Fruit fly (Drosophila melanogaster) whole organism, embryonic: ENCODE results near the gene CG17036.

ENCODE experiments used
- ATbp ChIP-seq: fragments of 200-800 bp; sonication (Bioruptor generic); optimal IDR thresholded peaks from 2 replicates; lab custom pipeline; 2017; ENCODE audit warnings: missing biosample characterization, mild to moderate bottlenecking, missing genetic modification characterization, missing genetic modification reagents
- Asciz ChIP-seq: fragments of 200-800 bp; sonication (Bioruptor generic); optimal IDR thresholded peaks from 2 replicates; lab custom pipeline; 2017; ENCODE audit warnings: missing biosample characterization, mild to moderate bottlenecking, missing genetic modification characterization, missing genetic modification reagents
- Atf6 ChIP-seq: fragments of 200-800 bp; sonication (Bioruptor generic); IDR thresholded peaks from 2 replicates; pipeline ENCODE4 v1.3.6; 2022; ENCODE audit warnings: missing biosample characterization, missing genetic modification characterization
- BEAF-32 ChIP-seq: fragments of 200-800 bp; sonication (Bioruptor generic); optimal IDR thresholded peaks from 3 replicates; lab custom pipeline; 2017; ENCODE audit warnings: missing biosample characterization, missing genetic modification characterization, mild to moderate bottlenecking, moderate library complexity, missing genetic modification reagents
- CG11085 ChIP-seq: fragments of 200-800 bp; sonication (Bioruptor generic); IDR thresholded peaks from 2 replicates; pipeline ENCODE4 v1.3.6; 2022; ENCODE audit warnings: missing biosample characterization, missing genetic modification characterization
- CG11504 ChIP-seq: fragments of 200-800 bp; sonication (Bioruptor generic); optimal IDR thresholded peaks from 3 replicates; lab custom pipeline; 2019; ENCODE audit warnings: missing biosample characterization, mild to moderate bottlenecking, missing genetic modification characterization, moderate library complexity
- CG11560 ChIP-seq: fragments of 200-800 bp; sonication (Bioruptor generic); IDR thresholded peaks from 3 replicates; pipeline ENCODE4 v1.3.6; 2022; ENCODE audit warnings: missing biosample characterization, missing genetic modification characterization
- CG12299 ChIP-seq: fragments of 200-800 bp; sonication (Bioruptor generic); optimal IDR thresholded peaks from 2 replicates; lab custom pipeline; 2018; ENCODE audit warnings: missing biosample characterization, mild to moderate bottlenecking, missing genetic modification characterization
- CG16813 ChIP-seq: fragments of 200-800 bp; sonication (Bioruptor generic); IDR thresholded peaks from 3 replicates; pipeline ENCODE4 v1.3.6; 2022; ENCODE audit warnings: missing biosample characterization, missing genetic modification characterization; ENCODE audit not compliant: partially characterized antibody
- CG16863 ChIP-seq: fragments of 200-800 bp; sonication (Bioruptor generic); optimal IDR thresholded peaks from 3 replicates; lab custom pipeline; 2016; ENCODE audit warnings: missing biosample characterization, missing genetic modification characterization
- CG18476 ChIP-seq: fragments of 200-800 bp; sonication (Bioruptor generic); optimal IDR thresholded peaks from 2 replicates; lab custom pipeline; 2016; ENCODE audit warnings: missing biosample characterization, mild to moderate bottlenecking, missing genetic modification characterization
- CG2120 ChIP-seq: fragments of 200-800 bp; sonication (Bioruptor generic); optimal IDR thresholded peaks from 3 replicates; lab custom pipeline; 2016; ENCODE audit warnings: missing biosample characterization, missing genetic modification characterization
- CG3407 ChIP-seq: fragments of 200-800 bp; sonication (Bioruptor generic); optimal IDR thresholded peaks from 2 replicates; lab custom pipeline; 2018; ENCODE audit warnings: missing biosample characterization, mild to moderate bottlenecking, missing genetic modification characterization
- CG3726 ChIP-seq: fragments of 200-800 bp; sonication (Bioruptor generic); IDR thresholded peaks from 3 replicates; pipeline ENCODE4, ENCODE4 v1.3.6; 2022; ENCODE audit warnings: missing biosample characterization, missing genetic modification characterization
- CG4617 ChIP-seq: fragments of 200-800 bp; sonication (Bioruptor generic); optimal IDR thresholded peaks from 3 replicates; lab custom pipeline; 2016; ENCODE audit warnings: missing biosample characterization, missing genetic modification characterization, borderline replicate concordance
- CG5245 ChIP-seq: fragments of 200-800 bp; sonication (Bioruptor generic); optimal IDR thresholded peaks from 3 replicates; lab custom pipeline; 2016; ENCODE audit warnings: missing biosample characterization, missing genetic modification characterization
- CG8765 ChIP-seq: fragments of 200-800 bp; sonication (Bioruptor generic); IDR thresholded peaks from 2 replicates; pipeline ENCODE4 v1.3.6; 2022; ENCODE audit warnings: missing biosample characterization, missing genetic modification characterization
- CG8944 ChIP-seq: fragments of 200-800 bp; sonication (Bioruptor generic); optimal IDR thresholded peaks from 3 replicates; lab custom pipeline; 2016; ENCODE audit warnings: missing biosample characterization, missing genetic modification characterization
- Camta ChIP-seq: fragments of 200-800 bp; sonication (Bioruptor generic); optimal IDR thresholded peaks from 2 replicates; lab custom pipeline; 2016; ENCODE audit warnings: missing biosample characterization, missing genetic modification characterization
- CoRest ChIP-seq: fragments of 200-800 bp; sonication (Bioruptor generic); optimal IDR thresholded peaks from 3 replicates; lab custom pipeline; 2018; ENCODE audit warnings: missing biosample characterization, mild to moderate bottlenecking, missing genetic modification characterization, moderate library complexity
- D19B ChIP-seq: fragments of 200-800 bp; sonication (Bioruptor generic); optimal IDR thresholded peaks from 2 replicates; lab custom pipeline; 2017; ENCODE audit warnings: missing biosample characterization, mild to moderate bottlenecking, missing genetic modification characterization
- Drgx ChIP-seq: fragments of 200-800 bp; sonication (Bioruptor generic); IDR thresholded peaks from 2 replicates; pipeline ENCODE4 v1.3.6; 2022; ENCODE audit warnings: missing biosample characterization, missing genetic modification characterization
- ERR ChIP-seq: fragments of 200-800 bp; sonication (Bioruptor generic); optimal IDR thresholded peaks from 2 replicates; lab custom pipeline; 2016; ENCODE audit warnings: missing biosample characterization, missing genetic modification characterization
- Ets97D ChIP-seq: fragments of 200-800 bp; sonication (Bioruptor generic); optimal IDR thresholded peaks from 3 replicates; lab custom pipeline; 2016; ENCODE audit warnings: missing biosample characterization, missing genetic modification characterization
- GATAe ChIP-seq: fragments of 200-800 bp; sonication (Bioruptor generic); conservative IDR thresholded peaks from 2 replicates; pipeline ENCODE4 v1.3.6; 2022; ENCODE audit warnings: missing biosample characterization, missing genetic modification characterization
- Gsc ChIP-seq: fragments of 200-800 bp; sonication (Bioruptor generic); IDR thresholded peaks from 2 replicates; pipeline ENCODE4 v1.3.6; 2022; ENCODE audit warnings: missing biosample characterization, missing genetic modification characterization
- Hey ChIP-seq: fragments of 200-800 bp; sonication (Bioruptor generic); optimal IDR thresholded peaks from 3 replicates; lab custom pipeline; 2018; ENCODE audit warnings: missing biosample characterization, mild to moderate bottlenecking, missing genetic modification characterization
- Lhr ChIP-seq: fragments of 200-800 bp; sonication (Bioruptor generic); optimal IDR thresholded peaks from 3 replicates; lab custom pipeline; 2017; ENCODE audit warnings: mild to moderate bottlenecking, missing biosample characterization, missing genetic modification reagents, missing genetic modification characterization
- Lim3 ChIP-seq: fragments of 200-800 bp; sonication (Bioruptor generic); IDR thresholded peaks from 2 replicates; pipeline ENCODE4 v1.3.6; 2022; ENCODE audit warnings: missing biosample characterization, missing genetic modification characterization
- MBD-R2 ChIP-seq: fragments of 200-800 bp; sonication (Bioruptor generic); IDR thresholded peaks from 2 replicates; pipeline ENCODE4 v1.3.6; 2022; ENCODE audit warnings: missing biosample characterization, missing genetic modification characterization
- NC2α ChIP-seq: fragments of 200-800 bp; sonication (Bioruptor generic); optimal IDR thresholded peaks from 2 replicates; lab custom pipeline; 2016; ENCODE audit warnings: missing biosample characterization, missing genetic modification characterization
- Poxn ChIP-seq: fragments of 200-800 bp; sonication (Bioruptor generic); IDR thresholded peaks from 2 replicates; pipeline ENCODE4 v1.3.6; 2022; ENCODE audit warnings: missing biosample characterization, missing genetic modification characterization
- ara ChIP-seq: fragments of 200-800 bp; sonication (Bioruptor generic); IDR thresholded peaks from 2 replicates; pipeline ENCODE4 v1.3.6; 2022; ENCODE audit warnings: missing biosample characterization, missing genetic modification characterization
- ash1 ChIP-seq: fragments of 200-800 bp; sonication (Bioruptor generic); optimal IDR thresholded peaks from 2 replicates; lab custom pipeline; 2018; ENCODE audit warnings: missing biosample characterization, mild to moderate bottlenecking, missing genetic modification characterization
- bab2 ChIP-seq: fragments of 200-800 bp; sonication (Bioruptor generic); optimal IDR thresholded peaks from 2 replicates; lab custom pipeline; 2016; ENCODE audit warnings: missing biosample characterization, missing genetic modification characterization
- chn ChIP-seq: fragments of 200-800 bp; sonication (Bioruptor generic); optimal IDR thresholded peaks from 2 replicates; lab custom pipeline; 2016; ENCODE audit warnings: missing biosample characterization, missing genetic modification characterization
- fd64A ChIP-seq: fragments of 200-800 bp; sonication (Bioruptor generic); optimal IDR thresholded peaks from 3 replicates; lab custom pipeline; 2018; ENCODE audit warnings: missing biosample characterization, mild to moderate bottlenecking, missing genetic modification characterization
- fd96Cb ChIP-seq: fragments of 200-800 bp; sonication (Bioruptor generic); optimal IDR thresholded peaks from 2 replicates; lab custom pipeline; 2018; ENCODE audit warnings: missing biosample characterization, mild to moderate bottlenecking, missing genetic modification characterization, moderate library complexity
- fu2 ChIP-seq: fragments of 200-800 bp; sonication (Bioruptor generic); optimal IDR thresholded peaks from 2 replicates; lab custom pipeline; 2016; ENCODE audit warnings: missing biosample characterization, missing genetic modification characterization
- ham ChIP-seq: fragments of 200-800 bp; sonication (Bioruptor generic); IDR thresholded peaks from 2 replicates; pipeline ENCODE4 v1.3.6; 2022; ENCODE audit warnings: missing biosample characterization, missing genetic modification characterization
- ind ChIP-seq: fragments of 200-800 bp; sonication (Bioruptor generic); optimal IDR thresholded peaks from 3 replicates; lab custom pipeline; 2016; ENCODE audit warnings: missing biosample characterization, missing genetic modification characterization
- insv ChIP-seq, 2 experiments: fragments of 200-800 bp; sonication (Bioruptor generic); optimal IDR thresholded peaks; 3 replicates each; lab custom pipeline; 2016 to 2018; ENCODE audit warnings: missing biosample characterization in 2 of 2, missing genetic modification characterization in 2 of 2
- klu ChIP-seq: fragments of 200-800 bp; sonication (Bioruptor generic); IDR thresholded peaks from 2 replicates; pipeline ENCODE4 v1.3.6; 2022; ENCODE audit warnings: missing biosample characterization, missing genetic modification characterization
- nerfin-1 ChIP-seq: fragments of 200-800 bp; sonication (Bioruptor generic); optimal IDR thresholded peaks from 3 replicates; lab custom pipeline; 2019; ENCODE audit warnings: missing biosample characterization, mild to moderate bottlenecking, missing genetic modification characterization, moderate library complexity
- pan ChIP-seq, 4 experiments: fragments of >200 bp in 3 of 4; fragments of 200-800 bp in 1 of 4; sonication (Bioruptor generic) in 1 of 4; optimal IDR thresholded peaks in 3 of 4; IDR thresholded peaks in 1 of 4; 2 replicates each; pipeline versions ENCODE4 v1.3.6 to Lab custom; 2017 to 2022; ENCODE audit warnings: missing biosample characterization in 2 of 4, missing genetic modification characterization in 2 of 4, mixed read lengths in 1 of 4
- peb ChIP-seq: fragments of 200-800 bp; sonication (Bioruptor generic); IDR thresholded peaks from 2 replicates; pipeline ENCODE4 v1.3.6; 2022; ENCODE audit warnings: missing biosample characterization, missing genetic modification characterization
- tin ChIP-seq: fragments of 200-800 bp; sonication (Bioruptor generic); optimal IDR thresholded peaks from 3 replicates; lab custom pipeline; 2016; ENCODE audit warnings: missing biosample characterization, missing genetic modification characterization
- trh ChIP-seq: fragments of 200-800 bp; sonication (Bioruptor generic); optimal IDR thresholded peaks from 2 replicates; lab custom pipeline; 2016; ENCODE audit warnings: missing biosample characterization, missing genetic modification characterization
- vvl ChIP-seq: fragments of 200-800 bp; sonication (Bioruptor generic); IDR thresholded peaks from 2 replicates; pipeline ENCODE4 v1.3.6; 2022; ENCODE audit warnings: missing biosample characterization, missing genetic modification characterization
- wor ChIP-seq: fragments of 200-800 bp; sonication (Bioruptor generic); IDR thresholded peaks from 2 replicates; pipeline ENCODE4 v1.3.6; 2022; ENCODE audit warnings: missing biosample characterization, missing genetic modification characterization

CG17036 gene

DNA sequence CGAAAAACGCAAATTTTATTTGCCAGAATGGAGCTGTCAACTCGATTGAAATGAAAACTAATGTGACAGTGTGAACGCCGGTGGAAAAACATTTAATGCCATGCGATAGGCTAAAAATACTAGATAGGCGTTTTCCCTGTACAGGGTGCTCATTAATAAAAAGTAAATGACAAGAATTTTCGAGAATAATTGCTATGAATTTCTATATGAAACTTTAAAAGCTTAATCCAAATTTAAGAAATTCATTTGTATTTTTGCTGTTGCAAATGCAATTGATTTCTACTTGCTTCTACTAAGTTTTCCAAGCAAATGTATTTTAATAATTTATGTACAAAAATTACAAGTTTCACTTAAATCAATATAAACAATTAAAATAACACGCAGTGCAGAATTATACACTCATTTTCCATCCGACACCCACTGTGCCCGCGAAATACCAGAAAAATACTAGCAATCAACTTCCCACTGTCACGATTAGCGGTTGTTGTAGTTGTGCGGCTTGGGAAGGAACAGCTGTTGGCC, 21.3 kb upstream of the CG17036 start, which contains the start of gene Pih1D1 (continued):
- peak; percentile 39 for TF ChIP-seq ash1 (GFP tag; lab: Kevin White, UChicago)
- peak; percentile 89 for TF ChIP-seq CG4617
- peak; percentile 90 for TF ChIP-seq trh
- TF ChIP-seq Poxn (GFP tag; lab: Robert Waterston, UW) = peak; percentile 86
- TF ChIP-seq CoRest (tag; lab: Kevin White, UChicago) = peak; percentile 98
- TF ChIP-seq Asciz (GFP tag; lab: Kevin White, UChicago) = peak; percentile 90
- TF ChIP-seq BEAF-32 (GFP tag; lab: Kevin White, UChicago) = peak; percentile 62
- TF ChIP-seq nerfin-1 (tag; lab: Kevin White, UChicago) = peak; percentile 95
- TF ChIP-seq CG11560 (tag; lab: Robert Waterston, UW) = peak; percentile 89
- TF ChIP-seq Lhr (GFP tag; lab: Kevin White, UChicago) = peak; percentile 96
- peak; percentile 95 for TF ChIP-seq Atf6 (GFP tag; lab: Robert Waterston, UW)
- TF ChIP-seq CG18476 = peak; percentile 94
- peak in 1 of 2 experiments; percentile 64 for TF ChIP-seq insv (GFP tag; optimal IDR thresholded peaks at IDR 0.05; lab: Kevin White, UChicago)
- peak; percentile 92 for TF ChIP-seq Drgx (GFP tag; lab: Robert Waterston, UW)
- TF ChIP-seq CG3407 = peak; percentile 82
- TF ChIP-seq bab2 = peak; percentile 95
- TF ChIP-seq CG8765 (GFP tag; lab: Robert Waterston, UW) = peak; percentile 93
- TF ChIP-seq D19B (GFP tag; lab: Kevin White, UChicago) = peak; percentile 90
- peak; percentile 80 for TF ChIP-seq Ets97D (GFP tag; lab: Kevin White, UChicago)
- peak; percentile 97 for TF ChIP-seq vvl (GFP tag; lab: Robert Waterston, UW)
- TF ChIP-seq CG5245 = peak; percentile 89
- peak; percentile 46 for TF ChIP-seq ERR (GFP tag; lab: Kevin White, UChicago)
- TF ChIP-seq CG16813 (GFP tag; lab: Robert Waterston, UW) = no peak
- TF ChIP-seq wor = peak; percentile 96
- peak; percentile 82 for TF ChIP-seq MBD-R2 (GFP tag; lab: Robert Waterston, UW)
- TF ChIP-seq Lim3 (GFP tag; lab: Robert Waterston, UW) = peak; percentile 91
- TF ChIP-seq pan (optimal IDR thresholded peaks at IDR 0.05; lab: Kevin White, UChicago) = no peak
- peak in 1 of 2 experiments; percentile 97 for TF ChIP-seq pan (GFP tag; optimal IDR thresholded peaks at IDR 0.05 in 1 of 2, IDR thresholded peaks at IDR 0.05 in 1 of 2)
- peak; percentile 94 for TF ChIP-seq chn
- TF ChIP-seq fd64A (GFP tag; lab: Kevin White, UChicago) = peak; percentile 45
- peak; percentile 94 for TF ChIP-seq ara (GFP tag; lab: Robert Waterston, UW)
- peak; percentile 92 for TF ChIP-seq CG11085 (GFP tag; lab: Robert Waterston, UW)
- TF ChIP-seq peb (GFP tag; lab: Robert Waterston, UW) = peak; percentile 90
- peak; percentile 80 for TF ChIP-seq ATbp (GFP tag; lab: Kevin White, UChicago)
- peak; percentile 96 for TF ChIP-seq CG11504 (tag; lab: Kevin White, UChicago)
- TF ChIP-seq Gsc (GFP tag; lab: Robert Waterston, UW) = peak; percentile 87
- TF ChIP-seq Camta (GFP tag; lab: Kevin White, UChicago) = peak; percentile 93
- peak; percentile 91 for TF ChIP-seq CG16863 (GFP tag; lab: Kevin White, UChicago)
- TF ChIP-seq CG3726 = peak; percentile 96
- TF ChIP-seq GATAe (GFP tag; lab: Robert Waterston, UW) = peak; percentile 90
- peak; percentile 95 for TF ChIP-seq tin (GFP tag; lab: Kevin White, UChicago)
- TF ChIP-seq CG2120 (GFP tag; lab: Kevin White, UChicago) = peak; percentile 97
- TF ChIP-seq CG8944 (GFP tag; lab: Kevin White, UChicago) = peak; percentile 92
- peak; percentile 69 for TF ChIP-seq NC2α
- TF ChIP-seq ham (GFP tag; lab: Robert Waterston, UW) = peak; percentile 90
- peak; percentile 46 for TF ChIP-seq Hey
- peak; percentile 97 for TF ChIP-seq klu (GFP tag; lab: Robert Waterston, UW)
- peak; percentile 97 for TF ChIP-seq ind (GFP tag; lab: Kevin White, UChicago)
- TF ChIP-seq fd96Cb = peak; percentile 95
- TF ChIP-seq CG12299 (tag; lab: Kevin White, UChicago) = peak; percentile 79
- peak; percentile 94 for TF ChIP-seq fu2 (GFP tag; lab: Kevin White, UChicago)
